Worm (Caenorhabditis elegans) whole organism, young adult: Measurements from ENCODE around the gene C23H3.2.

Experiments used
- B0336.3 ChIP-seq: fragments of 200-800 bp; sonication (Bioruptor generic); IDR thresholded peaks from 2 replicates; pipeline ENCODE4 v1.3.6; 2022; ENCODE audit warnings: missing genetic modification characterization, missing compliant biosample characterization
- F10E7.11 ChIP-seq: sonication (generic microtip); optimal IDR thresholded peaks from 2 replicates; lab custom pipeline; 2017; ENCODE audit warnings: mild to moderate bottlenecking, missing genetic modification characterization, moderate library complexity, missing compliant biosample characterization
- F39B2.1 ChIP-seq: fragments of 200-800 bp; sonication (Bioruptor generic); IDR thresholded peaks from 2 replicates; pipeline ENCODE4 v1.3.6; 2022; ENCODE audit warnings: missing genetic modification reagents, missing genetic modification characterization, missing compliant biosample characterization
- F52B5.7 ChIP-seq: sonication (generic microtip); optimal IDR thresholded peaks from 2 replicates; lab custom pipeline; 2016; ENCODE audit warnings: mild to moderate bottlenecking, missing genetic modification characterization, missing compliant biosample characterization
- F57C9.4 ChIP-seq: sonication (generic microtip); optimal IDR thresholded peaks from 2 replicates; lab custom pipeline; 2017; ENCODE audit warnings: mild to moderate bottlenecking, missing genetic modification characterization, missing compliant biosample characterization
- Y95B8A.8 ChIP-seq: fragments of 200-800 bp; sonication (Bioruptor generic); IDR thresholded peaks from 2 replicates; pipeline ENCODE4 v1.3.6; 2022; ENCODE audit warnings: missing genetic modification reagents, missing genetic modification characterization, missing compliant biosample characterization
- attf-3 ChIP-seq: fragments of 200-800 bp; sonication (Bioruptor generic); conservative IDR thresholded peaks from 2 replicates; pipeline ENCODE4 v1.3.6; 2022; ENCODE audit warnings: missing genetic modification reagents, missing genetic modification characterization, missing compliant biosample characterization
- attf-5 ChIP-seq: fragments of 200-800 bp; sonication (Bioruptor generic); optimal IDR thresholded peaks from 2 replicates; lab custom pipeline; 2018; ENCODE audit warnings: mild to moderate bottlenecking, missing genetic modification characterization, missing compliant biosample characterization
- ccch-3 ChIP-seq: fragments of 200-800 bp; sonication (Bioruptor generic); optimal IDR thresholded peaks from 2 replicates; lab custom pipeline; 2018; ENCODE audit warnings: mild to moderate bottlenecking, missing genetic modification characterization, missing compliant biosample characterization
- cebp-1 ChIP-seq, 2 experiments: fragments of 200-800 bp in 1 of 2; sonication (Bioruptor generic) in 1 of 2; sonication (generic microtip) in 1 of 2; IDR thresholded peaks in 1 of 2; optimal IDR thresholded peaks in 1 of 2; 2 replicates each; pipeline versions ENCODE4 v1.3.6 to Lab custom; 2017 to 2022; ENCODE audit warnings: missing compliant biosample characterization in 2 of 2, missing genetic modification characterization in 2 of 2, mild to moderate bottlenecking in 1 of 2, missing genetic modification reagents in 1 of 2, moderate library complexity in 1 of 2
- cebp-2 ChIP-seq: fragments of 200-800 bp; sonication (Bioruptor generic); IDR thresholded peaks from 2 replicates; pipeline ENCODE4 v1.3.6; 2022; ENCODE audit warnings: missing genetic modification characterization, missing compliant biosample characterization
- ceh-27 ChIP-seq: fragments of 200-800 bp; sonication (Bioruptor generic); optimal IDR thresholded peaks from 2 replicates; lab custom pipeline; 2018; ENCODE audit warnings: mild to moderate bottlenecking, missing genetic modification characterization, moderate library complexity, missing compliant biosample characterization
- die-1 ChIP-seq: sonication (generic microtip); optimal IDR thresholded peaks from 2 replicates; lab custom pipeline; 2016; ENCODE audit warnings: missing genotype, mild to moderate bottlenecking, missing genetic modification characterization, missing compliant biosample characterization
- dpl-1 ChIP-seq: fragments of 150-350 bp; optimal IDR thresholded peaks from 2 replicates; lab custom pipeline; 2014; ENCODE audit warnings: missing biosample characterization, missing genetic modification reagents, missing genetic modification characterization
- egl-18 ChIP-seq: fragments of 200-800 bp; sonication (Bioruptor generic); IDR thresholded peaks from 2 replicates; pipeline ENCODE4 v1.3.6; 2022; ENCODE audit warnings: missing genetic modification reagents, missing genetic modification characterization, missing compliant biosample characterization
- egl-44 ChIP-seq: fragments of 200-800 bp; sonication (Bioruptor generic); IDR thresholded peaks from 2 replicates; pipeline ENCODE4 v1.3.6; 2022; ENCODE audit warnings: missing genetic modification reagents, missing genetic modification characterization, missing compliant biosample characterization
- him-1 ChIP-seq: sonication (generic microtip); optimal IDR thresholded peaks from 2 replicates; lab custom pipeline; 2016; ENCODE audit warnings: missing genotype, missing genetic modification reagents, missing genetic modification characterization, missing compliant biosample characterization
- hlh-12 ChIP-seq: sonication (generic microtip); optimal IDR thresholded peaks from 2 replicates; lab custom pipeline; 2016; ENCODE audit warnings: missing genetic modification characterization, missing compliant biosample characterization
- hrde-1 ChIP-seq: sonication (generic microtip); optimal IDR thresholded peaks from 2 replicates; lab custom pipeline; 2016; ENCODE audit warnings: missing genetic modification characterization, mild to moderate bottlenecking, missing compliant biosample characterization, moderate library complexity, missing genotype, missing genetic modification reagents, borderline replicate concordance
- lag-1 ChIP-seq: fragments of 200-800 bp; sonication (Bioruptor generic); IDR thresholded peaks from 2 replicates; pipeline ENCODE4 v1.3.6; 2022; ENCODE audit warnings: missing genetic modification reagents, missing genetic modification characterization, missing compliant biosample characterization
- lin-40 ChIP-seq: sonication (generic microtip); optimal IDR thresholded peaks from 2 replicates; lab custom pipeline; 2016; ENCODE audit warnings: missing genetic modification characterization, mild to moderate bottlenecking, missing compliant biosample characterization, missing genotype, missing genetic modification reagents
- lsy-27 ChIP-seq: sonication (generic microtip); optimal IDR thresholded peaks from 2 replicates; lab custom pipeline; 2017; ENCODE audit warnings: missing genetic modification characterization, mild to moderate bottlenecking, missing compliant biosample characterization, antibody characterized with exemption, missing genotype, borderline replicate concordance; ENCODE audit not compliant: insufficient read depth
- madf-10 ChIP-seq: sonication (generic microtip); optimal IDR thresholded peaks from 2 replicates; lab custom pipeline; 2016; ENCODE audit warnings: mild to moderate bottlenecking, missing genetic modification characterization, missing compliant biosample characterization
- madf-3 ChIP-seq: fragments of 200-800 bp; sonication (Bioruptor generic); IDR thresholded peaks from 2 replicates; pipeline ENCODE4 v1.3.6; 2022; ENCODE audit warnings: missing genetic modification reagents, missing genetic modification characterization, missing compliant biosample characterization
- madf-6 ChIP-seq: fragments of 200-800 bp; sonication (Bioruptor generic); IDR thresholded peaks from 2 replicates; pipeline ENCODE4 v1.3.6; 2022; ENCODE audit warnings: missing genetic modification reagents, missing genetic modification characterization, missing compliant biosample characterization
- madf-8 ChIP-seq: fragments of 200-800 bp; sonication (Bioruptor generic); conservative IDR thresholded peaks from 2 replicates; pipeline ENCODE4 v1.3.6; 2022; ENCODE audit warnings: missing genetic modification reagents, missing genetic modification characterization, missing compliant biosample characterization
- nfya-2 ChIP-seq: fragments of 200-800 bp; sonication (Bioruptor generic); IDR thresholded peaks from 2 replicates; pipeline ENCODE4 v1.3.6; 2022; ENCODE audit warnings: missing genetic modification reagents, missing genetic modification characterization, missing compliant biosample characterization
- nfyb-1 ChIP-seq: fragments of 200-800 bp; sonication (Bioruptor generic); IDR thresholded peaks from 2 replicates; pipeline ENCODE4 v1.3.6; 2022; ENCODE audit warnings: missing genetic modification reagents, missing genetic modification characterization, missing compliant biosample characterization
- nhr-179 ChIP-seq: sonication (generic microtip); optimal IDR thresholded peaks from 2 replicates; lab custom pipeline; 2016; ENCODE audit warnings: mild to moderate bottlenecking, missing genetic modification characterization, missing compliant biosample characterization
- nhr-80 ChIP-seq: sonication (generic microtip); optimal IDR thresholded peaks from 2 replicates; lab custom pipeline; 2016; ENCODE audit warnings: missing genetic modification characterization, missing compliant biosample characterization
- repo-1 ChIP-seq: sonication (generic microtip); optimal IDR thresholded peaks from 2 replicates; lab custom pipeline; 2017; ENCODE audit warnings: mild to moderate bottlenecking, missing genetic modification characterization, missing compliant biosample characterization
- sea-2 ChIP-seq: fragments of 200-800 bp; sonication (Bioruptor generic); IDR thresholded peaks from 2 replicates; pipeline ENCODE4 v1.3.6; 2022; ENCODE audit warnings: missing genetic modification characterization, missing compliant biosample characterization
- snpc-1.1 ChIP-seq: sonication (generic microtip); optimal IDR thresholded peaks from 2 replicates; lab custom pipeline; 2017; ENCODE audit warnings: missing genetic modification characterization, mild to moderate bottlenecking, missing compliant biosample characterization, antibody characterized with exemption, moderate library complexity, missing genotype, missing genetic modification reagents; ENCODE audit not compliant: insufficient read depth
- snpc-1.3 ChIP-seq: sonication (generic microtip); optimal IDR thresholded peaks from 2 replicates; lab custom pipeline; 2017; ENCODE audit warnings: missing genetic modification characterization, mild to moderate bottlenecking, missing compliant biosample characterization, antibody characterized with exemption, moderate library complexity, missing genotype, missing genetic modification reagents; ENCODE audit not compliant: insufficient read depth
- somi-1 ChIP-seq: fragments of 200-800 bp; sonication (Bioruptor generic); optimal IDR thresholded peaks from 2 replicates; lab custom pipeline; 2018; ENCODE audit warnings: mild to moderate bottlenecking, missing genetic modification characterization, missing compliant biosample characterization
- sptf-2 ChIP-seq: fragments of 200-800 bp; sonication (Bioruptor generic); optimal IDR thresholded peaks from 2 replicates; lab custom pipeline; 2018; ENCODE audit warnings: mild to moderate bottlenecking, missing genetic modification characterization, missing compliant biosample characterization
- tbx-9 ChIP-seq: sonication (generic microtip); optimal IDR thresholded peaks from 2 replicates; lab custom pipeline; 2016; ENCODE audit warnings: borderline replicate concordance, missing genetic modification characterization, inconsistent platforms, missing compliant biosample characterization
- xnd-1 ChIP-seq: sonication (generic microtip); optimal IDR thresholded peaks from 2 replicates; lab custom pipeline; 2016; ENCODE audit warnings: missing genotype, missing genetic modification reagents, missing genetic modification characterization, missing compliant biosample characterization
- zim-3 ChIP-seq: sonication (generic microtip); optimal IDR thresholded peaks from 2 replicates; lab custom pipeline; 2017; ENCODE audit warnings: mild to moderate bottlenecking, missing genetic modification characterization, moderate library complexity, missing compliant biosample characterization
- ztf-18 ChIP-seq: sonication (generic microtip); optimal IDR thresholded peaks from 2 replicates; lab custom pipeline; 2016; ENCODE audit warnings: missing genotype, mild to moderate bottlenecking, missing genetic modification characterization, missing compliant biosample characterization
- ztf-26 ChIP-seq: sonication (generic microtip); optimal IDR thresholded peaks from 2 replicates; lab custom pipeline; 2017; ENCODE audit warnings: missing genetic modification characterization, missing compliant biosample characterization
- ztf-6 ChIP-seq: fragments of 200-800 bp; sonication (Bioruptor generic); IDR thresholded peaks from 2 replicates; pipeline ENCODE4 v1.3.6; 2022; ENCODE audit warnings: missing genetic modification reagents, missing genetic modification characterization, missing compliant biosample characterization

C23H3.2 gene

DNA sequence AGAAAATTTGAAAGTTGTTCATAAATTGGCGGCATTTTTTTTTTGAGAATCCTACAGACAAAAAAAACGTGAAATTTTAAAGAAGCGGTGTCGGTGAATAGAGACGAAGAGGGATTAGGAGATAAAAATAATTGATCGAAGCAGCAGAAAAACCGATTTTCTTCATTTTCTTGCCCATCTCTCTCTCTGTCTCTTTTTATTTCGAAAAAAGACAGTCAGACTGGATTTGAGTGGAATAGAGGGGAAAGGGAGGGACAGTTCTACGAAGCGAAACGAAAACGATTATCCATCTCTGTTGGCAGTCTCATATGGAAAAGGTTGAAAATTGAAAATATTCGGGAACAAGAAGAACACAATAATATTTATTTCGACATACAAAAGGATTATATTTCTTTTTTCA, 31.5 kb upstream of the C23H3.2 start (continued):
- no peak for TF ChIP-seq F57C9.4

DNA sequence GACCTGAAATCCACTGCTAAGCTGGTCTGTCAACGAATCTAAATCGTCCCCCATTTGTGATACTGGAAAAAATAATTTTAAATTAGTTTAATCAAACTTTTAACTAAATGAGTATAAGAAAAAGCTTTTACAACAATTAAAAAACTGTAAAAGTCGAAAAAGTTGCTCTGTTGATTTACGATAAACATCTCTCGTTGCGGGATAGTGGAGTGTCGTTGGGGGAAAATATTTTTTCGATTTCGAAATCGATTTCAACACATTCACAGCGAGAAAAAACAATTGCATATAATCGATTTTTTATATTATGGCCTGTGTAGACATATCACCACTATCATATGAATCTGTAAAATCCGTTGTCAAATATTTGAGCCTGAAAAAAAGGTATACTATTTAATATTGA, 29.6 kb upstream of the C23H3.2 start, which contains the start of the genes F23F1.5 and fbxc-54:
F23F1.5 (minus strand) TSS at position 64 of the 400 bp plus-strand sequence.
fbxc-54 (plus strand) TSS at position 199 of the 400 bp plus-strand sequence.
- TF ChIP-seq cebp-1 (GFP tag; IDR thresholded peaks at IDR 0.05; lab: Robert Waterston, UW) (peak; percentile 94), cebp-1 (tag; optimal IDR thresholded peaks at IDR 0.05; lab: Kevin White, UChicago) (peak; percentile 98), somi-1 (no peak), attf-3 (peak; percentile 79), sea-2 (GFP tag; lab: Robert Waterston, UW) (no peak)

DNA sequence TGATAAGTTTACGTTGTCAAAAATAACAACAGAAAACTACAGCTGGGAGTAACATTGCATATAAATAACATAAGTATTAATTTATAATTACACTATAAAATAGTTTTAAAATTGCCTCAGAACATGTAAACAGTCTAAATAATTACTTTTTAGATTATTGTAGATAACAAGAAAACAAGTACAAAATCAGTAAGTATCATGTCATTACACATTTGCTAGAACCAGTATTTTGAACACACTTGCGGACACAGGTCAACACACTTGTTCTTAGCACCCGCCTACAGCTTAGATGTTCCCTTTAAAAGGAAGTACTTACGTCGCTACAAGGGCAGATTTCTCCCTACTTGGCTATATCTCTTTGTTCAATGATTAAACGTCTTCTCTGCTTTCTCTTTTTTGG, 27.2 kb upstream of the C23H3.2 start, which contains the start of gene F23F1.2:
F23F1.2 (plus strand) TSS at position 301 of the 400 bp plus-strand sequence.
- TF ChIP-seq die-1 (tag; lab: Kevin White, UChicago) (no peak), madf-10 (no peak), repo-1 (tag; lab: Kevin White, UChicago) (no peak), hrde-1 (no peak), lsy-27 (no peak), nhr-80 (tag; lab: Kevin White, UChicago) (no peak), tbx-9 (no peak), F10E7.11 (tag; lab: Kevin White, UChicago) (no peak), cebp-2 (no peak), xnd-1 (tag; lab: Kevin White, UChicago) (no peak), him-1 (tag; lab: Kevin White, UChicago) (no peak), B0336.3 (GFP tag; lab: Robert Waterston, UW) (no peak), egl-44 (GFP tag; lab: Robert Waterston, UW) (no peak), Y95B8A.8 (GFP tag; lab: Robert Waterston, UW) (no peak), attf-5 (GFP tag; lab: Kevin White, UChicago) (no peak), egl-18 (no peak), zim-3 (tag; lab: Kevin White, UChicago) (no peak)
- TF ChIP-seq, all 124 proteins: peak for 0

- TF ChIP-seq ztf-18 (no peak), dpl-1 (GFP tag; lab: Kevin White, UChicago) (no peak), die-1 (tag; lab: Kevin White, UChicago) (no peak), snpc-1.1 (no peak), ceh-27 (GFP tag; lab: Kevin White, UChicago) (no peak), sptf-2 (GFP tag; lab: Kevin White, UChicago) (no peak), nfyb-1 (no peak), F52B5.7 (tag; lab: Kevin White, UChicago) (no peak), ztf-6 (GFP tag; lab: Robert Waterston, UW) (no peak), lin-40 (tag; lab: Kevin White, UChicago) (no peak), nfya-2 (no peak)
Observed at ce11 chrII:37213-37612, 23.9 kb upstream of the C23H3.2 start, which contains the start of gene F23F1.6. Gene F23F1.6 (minus strand): TSS chrII:37313.

- no peak for TF ChIP-seq snpc-1.3 (tag; lab: Kevin White, UChicago)
- TF ChIP-seq nhr-179: no peak
- no peak for TF ChIP-seq lag-1
- TF ChIP-seq madf-3 (GFP tag; lab: Robert Waterston, UW): no peak
- TF ChIP-seq B0336.3 (GFP tag; lab: Robert Waterston, UW): no peak
- no peak for TF ChIP-seq madf-10
- TF ChIP-seq hlh-12 (tag; lab: Kevin White, UChicago): no peak
- TF ChIP-seq ccch-3 (GFP tag; lab: Kevin White, UChicago): no peak
- no peak for TF ChIP-seq madf-6 (GFP tag; lab: Robert Waterston, UW)
- no peak for TF ChIP-seq ztf-18
- no peak for TF ChIP-seq repo-1 (tag; lab: Kevin White, UChicago)
- TF ChIP-seq madf-8 (GFP tag; lab: Robert Waterston, UW): no peak
- no peak for TF ChIP-seq F39B2.1
- no peak for TF ChIP-seq ztf-26 (tag; lab: Kevin White, UChicago)
Observed at ce11 chrII:39437-39836, 21.7 kb upstream of the C23H3.2 start, which contains the start of gene spp-24. Gene spp-24 (minus strand): TSS chrII:39537.
